Fruit fly (Drosophila melanogaster): ENCODE data around the gene CG6999.

CG6999 gene

DNA sequence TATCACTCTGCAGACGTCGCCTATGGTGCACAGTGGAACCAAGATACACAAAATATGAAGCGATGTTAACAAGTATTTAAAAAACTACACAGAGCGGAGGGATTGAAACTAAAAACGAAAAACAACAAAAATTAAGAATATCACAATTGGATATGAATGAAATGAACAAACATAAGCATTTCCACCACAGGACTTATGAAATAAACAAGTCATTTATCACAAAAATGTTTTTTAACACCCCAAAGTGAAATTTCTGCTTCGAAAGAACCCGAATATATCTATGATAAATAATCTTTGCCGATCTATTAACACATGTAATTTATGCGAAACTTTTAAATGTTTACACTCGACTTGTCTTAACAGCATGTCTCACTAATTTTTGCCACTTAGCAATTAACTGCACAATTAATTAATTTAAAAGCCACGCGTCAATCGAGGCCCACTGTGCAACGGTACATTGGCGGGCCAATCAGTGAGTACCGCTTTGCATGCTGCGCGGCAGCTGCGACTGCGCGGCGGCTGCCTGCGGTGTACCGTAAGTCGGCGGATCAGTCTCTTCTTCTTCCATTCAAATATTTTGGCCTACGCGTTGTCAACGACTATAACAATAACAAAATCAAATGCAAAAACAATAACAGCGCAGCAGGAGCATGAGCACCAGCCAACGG is 46.2 kb upstream of the CG6999 start (continued):
- TF ChIP-seq jumu (GFP tag; optimal IDR thresholded peaks at IDR 0.05) = peak; percentile 45
- peak; percentile 38; the same call in 1 of the 2 replicates for TF ChIP-seq CG10366 (GFP tag; IDR thresholded peaks at IDR 0.05)
- TF ChIP-seq CG17385 (GFP tag; optimal IDR thresholded peaks at IDR 0.05) = peak; percentile 60
- TF ChIP-seq CG30403 (GFP tag; optimal IDR thresholded peaks at IDR 0.05) = peak; percentile 68
- TF ChIP-seq CG11723 (GFP tag; optimal IDR thresholded peaks at IDR 0.05) = peak; percentile 5
- peak; percentile 85 for TF ChIP-seq nmo (GFP tag; optimal IDR thresholded peaks at IDR 0.05)
- no peak for TF ChIP-seq yki (optimal IDR thresholded peaks at IDR 0.05)
- TF ChIP-seq Ssrp (tag; optimal IDR thresholded peaks at IDR 0.05) = peak; percentile 58
- TF ChIP-seq CG18599 (GFP tag; optimal IDR thresholded peaks at IDR 0.05) = no peak
- TF ChIP-seq CG12236 (GFP tag; optimal IDR thresholded peaks at IDR 0.05) = peak; percentile 9
- TF ChIP-seq CG6689 (GFP tag; IDR thresholded peaks at IDR 0.05) = peak; percentile 62
- TF ChIP-seq CG9609 (GFP tag; optimal IDR thresholded peaks at IDR 0.05) = no peak
- peak; percentile 5 for TF ChIP-seq CG10431 (GFP tag; optimal IDR thresholded peaks at IDR 0.05)
- peak; percentile 41 for TF ChIP-seq Vsx1 (GFP tag; optimal IDR thresholded peaks at IDR 0.05)
- TF ChIP-seq CG3407 (GFP tag; optimal IDR thresholded peaks at IDR 0.05) = peak; percentile 44
- peak; percentile 72 for TF ChIP-seq CG7556 (GFP tag; optimal IDR thresholded peaks at IDR 0.05)
- TF ChIP-seq tgo (GFP tag; IDR thresholded peaks at IDR 0.05) = peak; percentile 58
- TF ChIP-seq CG17829 (tag; optimal IDR thresholded peaks at IDR 0.05) = peak; percentile 56
- no peak for TF ChIP-seq fd102C (GFP tag; optimal IDR thresholded peaks at IDR 0.05)
- no peak for TF ChIP-seq CG6654 (GFP tag; optimal IDR thresholded peaks at IDR 0.05)
- TF ChIP-seq CG13775 (GFP tag; optimal IDR thresholded peaks at IDR 0.05) = peak; percentile 60
- peak; percentile 43 for TF ChIP-seq CG10267 (tag; optimal IDR thresholded peaks at IDR 0.05)
- peak; percentile 62; the same call in 1 of the 3 replicates for TF ChIP-seq croc (GFP tag; conservative IDR thresholded peaks at IDR 0.05)
- no peak for TF ChIP-seq CG16779 (GFP tag; IDR thresholded peaks at IDR 0.05)
- TF ChIP-seq al (GFP tag; IDR thresholded peaks at IDR 0.05) = no peak
- no peak for TF ChIP-seq CG30020 (tag; optimal IDR thresholded peaks at IDR 0.05)
- peak; percentile 67 for TF ChIP-seq CG9437 (GFP tag; optimal IDR thresholded peaks at IDR 0.05)
- TF ChIP-seq Drgx (GFP tag; IDR thresholded peaks at IDR 0.05) = peak; percentile 33
- no peak for TF ChIP-seq kni (GFP tag; optimal IDR thresholded peaks at IDR 0.05)
- TF ChIP-seq CG3281 (GFP tag; optimal IDR thresholded peaks at IDR 0.05) = peak; percentile 27
- peak; percentile 1 for TF ChIP-seq CG8281 (tag; optimal IDR thresholded peaks at IDR 0.05)
- TF ChIP-seq Hr3 (GFP tag; optimal IDR thresholded peaks at IDR 0.05) = peak; percentile 49
- peak; percentile 37; the same call in 1 of the 2 replicates for TF ChIP-seq CG7372 (GFP tag; IDR thresholded peaks at IDR 0.05)
- peak; percentile 37 for TF ChIP-seq CG33557 (GFP tag; optimal IDR thresholded peaks at IDR 0.05)
- no peak for TF ChIP-seq CG3847 (GFP tag; IDR thresholded peaks at IDR 0.05)
- TF ChIP-seq CG9797 (GFP tag; optimal IDR thresholded peaks at IDR 0.05) = no peak
- TF ChIP-seq inv (GFP tag; IDR thresholded peaks at IDR 0.05; ENCODE audit: partially characterized antibody) = no peak
- peak; percentile 4 for TF ChIP-seq nerfin-1 (tag; optimal IDR thresholded peaks at IDR 0.05)
- peak; percentile 71 for TF ChIP-seq CG2712 (tag; optimal IDR thresholded peaks at IDR 0.05)
- TF ChIP-seq CG31441 (GFP tag; IDR thresholded peaks at IDR 0.05) = peak; percentile 48; the same call in 1 of the 2 replicates
- peak; percentile 19 for TF ChIP-seq CG4707 (GFP tag; optimal IDR thresholded peaks at IDR 0.05)
- TF ChIP-seq CG16815 (GFP tag; optimal IDR thresholded peaks at IDR 0.05) = peak; percentile 62
- TF ChIP-seq CG4854 (GFP tag; optimal IDR thresholded peaks at IDR 0.05) = peak; percentile 16
- peak; percentile 57; the same call in 2 of the 3 replicates for TF ChIP-seq CG11695 (GFP tag; IDR thresholded peaks at IDR 0.05)
- TF ChIP-seq pfk (GFP tag; optimal IDR thresholded peaks at IDR 0.05) = no peak
- TF ChIP-seq bab2 (GFP tag; optimal IDR thresholded peaks at IDR 0.05) = peak; percentile 60
- peak; percentile 28 to 49 for TF ChIP-seq dpn (GFP tag; optimal IDR thresholded peaks at IDR 0.05)
- TF ChIP-seq Ets65A (GFP tag) = peak; percentile 39
- TF ChIP-seq CG1529 (GFP tag; optimal IDR thresholded peaks at IDR 0.05) = peak; percentile 67
- TF ChIP-seq CG18011 (GFP tag; optimal IDR thresholded peaks at IDR 0.05) = no peak

Measured in whole organism, embryonic.